Worm (Caenorhabditis elegans) whole organism, young adult: ENCODE measurements around the gene T12D8.9.

ENCODE experiments used
- B0035.1 ChIP-seq: sonication (generic microtip); optimal IDR thresholded peaks from 2 replicates; lab custom pipeline; 2016; ENCODE audit warnings: missing genetic modification characterization, mild to moderate bottlenecking, missing compliant biosample characterization, missing genotype, missing genetic modification reagents
- B0261.1 ChIP-seq: sonication (generic microtip); optimal IDR thresholded peaks from 2 replicates; lab custom pipeline; 2016; ENCODE audit warnings: mild to moderate bottlenecking, missing genetic modification characterization, moderate library complexity, missing compliant biosample characterization
- C06A6.2 ChIP-seq: fragments of 200-800 bp; sonication (Bioruptor generic); conservative IDR thresholded peaks from 2 replicates; pipeline ENCODE4 v1.3.6; 2022; ENCODE audit warnings: missing genetic modification characterization, missing compliant biosample characterization
- C17E4.6 ChIP-seq: fragments of 200-800 bp; sonication (Bioruptor generic); IDR thresholded peaks from 2 replicates; pipeline ENCODE4 v1.3.6; 2022; ENCODE audit warnings: missing genetic modification reagents, missing genetic modification characterization, missing compliant biosample characterization
- F37B4.10 ChIP-seq: fragments of 200-800 bp; sonication (Bioruptor generic); IDR thresholded peaks from 2 replicates; pipeline ENCODE4 v1.3.6; 2022; ENCODE audit warnings: missing genetic modification characterization, missing compliant biosample characterization
- F52B5.7 ChIP-seq: sonication (generic microtip); optimal IDR thresholded peaks from 2 replicates; lab custom pipeline; 2016; ENCODE audit warnings: mild to moderate bottlenecking, missing genetic modification characterization, missing compliant biosample characterization
- F55B11.4 ChIP-seq: sonication (generic microtip); optimal IDR thresholded peaks from 2 replicates; lab custom pipeline; 2016; ENCODE audit warnings: missing compliant biosample characterization, missing genetic modification characterization, borderline replicate concordance; ENCODE audit not compliant: insufficient read depth
- Y53F4B.3 ChIP-seq: fragments of 200-800 bp; sonication (Bioruptor generic); IDR thresholded peaks from 2 replicates; pipeline ENCODE4 v1.3.6; 2022; ENCODE audit warnings: missing genetic modification reagents, missing genetic modification characterization, missing compliant biosample characterization
- Y53G8AR.9 ChIP-seq: fragments of 200-800 bp; sonication (Bioruptor generic); conservative IDR thresholded peaks from 2 replicates; pipeline ENCODE4 v1.3.6; 2022; ENCODE audit warnings: missing genetic modification reagents, missing genetic modification characterization, missing compliant biosample characterization
- Y56A3A.18 ChIP-seq: fragments of 200-800 bp; sonication (Bioruptor generic); IDR thresholded peaks from 2 replicates; pipeline ENCODE4 v1.3.6; 2022; ENCODE audit warnings: missing genetic modification reagents, missing genetic modification characterization, missing compliant biosample characterization
- Y67H2A.10 ChIP-seq: fragments of 200-800 bp; sonication (Bioruptor generic); conservative IDR thresholded peaks from 2 replicates; pipeline ENCODE4 v1.3.6; 2022; ENCODE audit warnings: missing genetic modification reagents, missing genetic modification characterization, missing compliant biosample characterization
- Y95B8A.8 ChIP-seq: fragments of 200-800 bp; sonication (Bioruptor generic); IDR thresholded peaks from 2 replicates; pipeline ENCODE4 v1.3.6; 2022; ENCODE audit warnings: missing genetic modification reagents, missing genetic modification characterization, missing compliant biosample characterization
- atf-7 ChIP-seq: sonication (generic microtip); optimal IDR thresholded peaks from 2 replicates; lab custom pipeline; 2017; ENCODE audit warnings: mild to moderate bottlenecking, missing genetic modification characterization, missing compliant biosample characterization
- attf-5 ChIP-seq: fragments of 200-800 bp; sonication (Bioruptor generic); optimal IDR thresholded peaks from 2 replicates; lab custom pipeline; 2018; ENCODE audit warnings: mild to moderate bottlenecking, missing genetic modification characterization, missing compliant biosample characterization
- bed-1 ChIP-seq: fragments of 200-800 bp; sonication (Bioruptor generic); IDR thresholded peaks from 2 replicates; pipeline ENCODE4 v1.3.6; 2022; ENCODE audit warnings: missing genetic modification reagents, missing genetic modification characterization, missing compliant biosample characterization
- ccch-3 ChIP-seq: fragments of 200-800 bp; sonication (Bioruptor generic); optimal IDR thresholded peaks from 2 replicates; lab custom pipeline; 2018; ENCODE audit warnings: mild to moderate bottlenecking, missing genetic modification characterization, missing compliant biosample characterization
- dox-1 ChIP-seq: fragments of 200-800 bp; sonication (Bioruptor generic); IDR thresholded peaks from 2 replicates; pipeline ENCODE4 v1.3.6; 2022; ENCODE audit warnings: missing genetic modification reagents, missing genetic modification characterization, missing compliant biosample characterization
- dpff-1 ChIP-seq: sonication (generic microtip); optimal IDR thresholded peaks from 2 replicates; lab custom pipeline; 2017; ENCODE audit warnings: mild to moderate bottlenecking, missing genetic modification characterization, missing compliant biosample characterization
- efl-1 ChIP-seq: fragments of 150-350 bp; optimal IDR thresholded peaks from 2 replicates; lab custom pipeline; 2014; ENCODE audit warnings: missing biosample characterization, missing genetic modification reagents, missing genetic modification characterization
- egl-18 ChIP-seq: fragments of 200-800 bp; sonication (Bioruptor generic); IDR thresholded peaks from 2 replicates; pipeline ENCODE4 v1.3.6; 2022; ENCODE audit warnings: missing genetic modification reagents, missing genetic modification characterization, missing compliant biosample characterization
- egl-44 ChIP-seq: fragments of 200-800 bp; sonication (Bioruptor generic); IDR thresholded peaks from 2 replicates; pipeline ENCODE4 v1.3.6; 2022; ENCODE audit warnings: missing genetic modification reagents, missing genetic modification characterization, missing compliant biosample characterization
- egrh-3 ChIP-seq: fragments of 200-800 bp; sonication (Bioruptor generic); IDR thresholded peaks from 2 replicates; pipeline ENCODE4 v1.3.6; 2022; ENCODE audit warnings: missing genetic modification reagents, missing genetic modification characterization, missing compliant biosample characterization
- ekl-4 ChIP-seq: fragments of 200-800 bp; sonication (Bioruptor generic); IDR thresholded peaks from 2 replicates; pipeline ENCODE4 v1.3.6; 2022; ENCODE audit warnings: missing genetic modification reagents, missing genetic modification characterization, missing compliant biosample characterization
- fkh-3 ChIP-seq: sonication (generic microtip); optimal IDR thresholded peaks from 2 replicates; lab custom pipeline; 2016; ENCODE audit warnings: mild to moderate bottlenecking, missing genetic modification characterization, missing compliant biosample characterization
- hlh-12 ChIP-seq: sonication (generic microtip); optimal IDR thresholded peaks from 2 replicates; lab custom pipeline; 2016; ENCODE audit warnings: missing genetic modification characterization, missing compliant biosample characterization
- hlh-26 ChIP-seq: fragments of 200-800 bp; sonication (Bioruptor generic); conservative IDR thresholded peaks from 2 replicates; pipeline ENCODE4 v1.3.6; 2022; ENCODE audit warnings: missing genetic modification reagents, missing genetic modification characterization, missing compliant biosample characterization
- lag-1 ChIP-seq: fragments of 200-800 bp; sonication (Bioruptor generic); IDR thresholded peaks from 2 replicates; pipeline ENCODE4 v1.3.6; 2022; ENCODE audit warnings: missing genetic modification reagents, missing genetic modification characterization, missing compliant biosample characterization
- lin-54 ChIP-seq: fragments of 200-800 bp; sonication (Bioruptor generic); optimal IDR thresholded peaks from 2 replicates; lab custom pipeline; 2018; ENCODE audit warnings: mild to moderate bottlenecking, missing genetic modification characterization, missing compliant biosample characterization
- lsy-27 ChIP-seq: sonication (generic microtip); optimal IDR thresholded peaks from 2 replicates; lab custom pipeline; 2017; ENCODE audit warnings: missing genetic modification characterization, mild to moderate bottlenecking, missing compliant biosample characterization, antibody characterized with exemption, missing genotype, borderline replicate concordance; ENCODE audit not compliant: insufficient read depth
- mcd-1 ChIP-seq: fragments of 200-800 bp; sonication (Bioruptor generic); IDR thresholded peaks from 2 replicates; pipeline ENCODE4 v1.3.6; 2022; ENCODE audit warnings: missing genetic modification reagents, missing genetic modification characterization, missing compliant biosample characterization
- nhr-179 ChIP-seq: sonication (generic microtip); optimal IDR thresholded peaks from 2 replicates; lab custom pipeline; 2016; ENCODE audit warnings: mild to moderate bottlenecking, missing genetic modification characterization, missing compliant biosample characterization
- nhr-90 ChIP-seq: sonication (generic microtip); optimal IDR thresholded peaks from 2 replicates; lab custom pipeline; 2016; ENCODE audit warnings: missing genotype, mild to moderate bottlenecking, missing genetic modification characterization, missing compliant biosample characterization
- rcor-1 ChIP-seq: fragments of 200-800 bp; sonication (Bioruptor generic); IDR thresholded peaks from 2 replicates; pipeline ENCODE4 v1.3.6; 2022; ENCODE audit warnings: missing genetic modification reagents, missing genetic modification characterization, missing compliant biosample characterization
- rec-8 ChIP-seq, 2 experiments: sonication (generic microtip); optimal IDR thresholded peaks; 2 replicates each; lab custom pipeline; 2016; ENCODE audit warnings: mild to moderate bottlenecking in 2 of 2, missing genetic modification characterization in 2 of 2, missing genetic modification reagents in 2 of 2, missing genotype in 2 of 2, missing biosample characterization in 1 of 2, missing compliant biosample characterization in 1 of 2, moderate library complexity in 1 of 2
- snpc-4 ChIP-seq, 5 experiments: fragments of 150-350 bp in 1 of 5; sonication (generic microtip) in 4 of 5; optimal IDR thresholded peaks; 2 replicates each; lab custom pipeline; 2014 to 2018; ENCODE audit warnings: missing genetic modification characterization in 5 of 5, missing biosample characterization in 3 of 5, antibody characterized with exemption in 2 of 5, mild to moderate bottlenecking in 2 of 5, missing compliant biosample characterization in 2 of 5, missing genotype in 2 of 5, moderate library complexity in 2 of 5, missing genetic modification reagents in 1 of 5
- somi-1 ChIP-seq: fragments of 200-800 bp; sonication (Bioruptor generic); optimal IDR thresholded peaks from 2 replicates; lab custom pipeline; 2018; ENCODE audit warnings: mild to moderate bottlenecking, missing genetic modification characterization, missing compliant biosample characterization
- tlf-1 ChIP-seq: fragments of 200-800 bp; sonication (Bioruptor generic); optimal IDR thresholded peaks from 2 replicates; lab custom pipeline; 2018; ENCODE audit warnings: mild to moderate bottlenecking, missing genetic modification characterization, missing compliant biosample characterization
- zfh-2 ChIP-seq: fragments of 200-800 bp; sonication (Bioruptor generic); conservative IDR thresholded peaks from 2 replicates; pipeline ENCODE4 v1.3.6; 2022; ENCODE audit warnings: missing genetic modification reagents, missing genetic modification characterization, missing compliant biosample characterization
- ztf-18 ChIP-seq: sonication (generic microtip); optimal IDR thresholded peaks from 2 replicates; lab custom pipeline; 2016; ENCODE audit warnings: missing genotype, mild to moderate bottlenecking, missing genetic modification characterization, missing compliant biosample characterization
- ztf-28 ChIP-seq: fragments of 200-800 bp; sonication (Bioruptor generic); IDR thresholded peaks from 2 replicates; pipeline ENCODE4 v1.3.6; 2022; ENCODE audit warnings: missing genetic modification reagents, missing genetic modification characterization, missing compliant biosample characterization
- ztf-3 ChIP-seq: fragments of 200-800 bp; sonication (Bioruptor generic); optimal IDR thresholded peaks from 2 replicates; lab custom pipeline; 2018; ENCODE audit warnings: mild to moderate bottlenecking, missing genetic modification characterization, missing compliant biosample characterization

The T12D8.9 gene

ce11 chrIII:13641588-13641987 lies 24.7 kb downstream of the T12D8.9 start, which contains the start of gene acbp-5:
acbp-5 (minus strand) TSS chrIII:13641688.
- TF ChIP-seq ztf-28, result no peak
- TF ChIP-seq, all 124 proteins: peak for 0

DNA sequence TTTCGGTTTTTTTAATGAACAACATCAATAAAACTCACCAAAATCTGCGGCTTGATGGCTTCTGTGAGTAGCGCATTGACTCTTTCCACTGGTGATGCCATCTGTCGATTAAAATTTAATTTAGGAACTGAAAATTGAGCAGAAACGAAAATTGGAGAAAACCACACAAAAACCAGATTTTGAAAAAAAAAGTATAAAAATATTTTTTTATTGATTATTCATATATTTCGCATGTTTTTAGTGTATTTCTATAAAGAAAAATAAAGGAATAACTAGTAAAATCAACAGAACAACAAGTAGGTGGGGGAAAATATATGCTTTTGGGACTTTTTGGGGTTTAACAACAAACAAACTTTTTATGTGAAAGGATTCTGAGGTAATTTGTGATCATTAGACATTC lies 25.3 kb downstream of the T12D8.9 start, which contains the start of gene T12D8.10:
Gene T12D8.10 (minus strand): TSS at position 101 of the 400 bp plus-strand sequence.
- TF ChIP-seq lag-1 (GFP tag; lab: Robert Waterston, UW) (no peak), F55B11.4 (tag; lab: Kevin White, UChicago) (no peak), egl-18 (GFP tag; lab: Robert Waterston, UW) (no peak), nhr-179 (tag; lab: Kevin White, UChicago) (no peak), C17E4.6 (no peak), B0035.1 (tag; lab: Kevin White, UChicago) (no peak), ccch-3 (no peak), dox-1 (no peak), Y95B8A.8 (GFP tag; lab: Robert Waterston, UW) (no peak), fkh-3 (tag; lab: Kevin White, UChicago) (no peak), tlf-1 (no peak), C06A6.2 (no peak)

- no peak for TF ChIP-seq F52B5.7 (tag; lab: Kevin White, UChicago)
- TF ChIP-seq B0261.1 (tag; lab: Kevin White, UChicago), result no peak
- no peak for TF ChIP-seq efl-1 (GFP tag; lab: Kevin White, UChicago)
- TF ChIP-seq egrh-3 (GFP tag; lab: Robert Waterston, UW), result peak; percentile 78; the same call in 1 of the 2 replicates
- no peak for TF ChIP-seq rcor-1 (GFP tag; lab: Robert Waterston, UW)
- TF ChIP-seq mcd-1 (GFP tag; lab: Robert Waterston, UW), result 0 out of 2 replicates have a peak, but pooled peaks have one; percentile 9
- no peak for TF ChIP-seq ekl-4 (GFP tag; lab: Robert Waterston, UW)
- TF ChIP-seq atf-7, result no peak
- TF ChIP-seq Y53G8AR.9, result 0 out of 2 replicates have a peak, but pooled peaks have one; percentile 11
- TF ChIP-seq ztf-28, result no peak
- TF ChIP-seq ccch-3, result no peak
- TF ChIP-seq Y53F4B.3 (GFP tag; lab: Robert Waterston, UW), result no peak
- no peak for TF ChIP-seq hlh-26 (GFP tag; lab: Robert Waterston, UW)
- TF ChIP-seq ztf-18 (tag; lab: Kevin White, UChicago), result no peak
- TF ChIP-seq zfh-2 (GFP tag; lab: Robert Waterston, UW), result peak; percentile 91
Observed at ce11 chrIII:13642776-13643175, 25.9 kb downstream of the T12D8.9 start.

- TF ChIP-seq nhr-90 (tag; lab: Kevin White, UChicago), result peak; percentile 87
- peak; percentile 90 for TF ChIP-seq Y67H2A.10 (GFP tag; lab: Robert Waterston, UW)
- peak; percentile 71 for TF ChIP-seq egrh-3 (GFP tag; lab: Robert Waterston, UW)
- TF ChIP-seq hlh-12 (tag; lab: Kevin White, UChicago), result no peak
- TF ChIP-seq F55B11.4 (tag; lab: Kevin White, UChicago), result no peak
- TF ChIP-seq dpff-1 (tag; lab: Kevin White, UChicago), result peak; percentile 90
- peak; percentile 100 for TF ChIP-seq tlf-1
- peak; percentile 70; the same call in 1 of the 2 replicates for TF ChIP-seq bed-1 (GFP tag; lab: Robert Waterston, UW)
- TF ChIP-seq lsy-27, result peak; percentile 82
- peak; percentile 95 for TF ChIP-seq Y56A3A.18 (GFP tag; lab: Robert Waterston, UW)
- TF ChIP-seq snpc-4 (GFP tag; optimal IDR thresholded peaks at IDR 0.05; lab: Kevin White, UChicago), result peak; percentile 63
- TF ChIP-seq snpc-4 (tag; optimal IDR thresholded peaks at IDR 0.05; lab: Kevin White, UChicago), result peak; percentile 83 to 94 (median 86)
- peak; percentile 100 for TF ChIP-seq attf-5 (GFP tag; lab: Kevin White, UChicago)
- peak; percentile 97 for TF ChIP-seq egl-44 (GFP tag; lab: Robert Waterston, UW)
- TF ChIP-seq efl-1 (GFP tag; lab: Kevin White, UChicago), result peak; percentile 86
- peak; percentile 92 for TF ChIP-seq ztf-3
- TF ChIP-seq rec-8 (tag; optimal IDR thresholded peaks at IDR 0.05; lab: Kevin White, UChicago), result peak; percentile 41 to 75
- peak; percentile 99 for TF ChIP-seq lin-54 (GFP tag; lab: Kevin White, UChicago)
- TF ChIP-seq lag-1 (GFP tag; lab: Robert Waterston, UW), result 0 out of 2 replicates have a peak, but pooled peaks have one; percentile 76
- TF ChIP-seq C17E4.6, result peak; percentile 98
- peak; percentile 99 for TF ChIP-seq rcor-1 (GFP tag; lab: Robert Waterston, UW)
- TF ChIP-seq somi-1, result peak; percentile 98
- TF ChIP-seq nhr-179 (tag; lab: Kevin White, UChicago), result peak; percentile 65
- TF ChIP-seq F37B4.10 (GFP tag; lab: Robert Waterston, UW), result peak; percentile 96; the same call in 1 of the 2 replicates
Observed at ce11 chrIII:13643534-13643933, 26.6 kb downstream of the T12D8.9 start, which contains the start of the genes drr-2 and set-16. drr-2 (minus strand) TSS chrIII:13643570. set-16 (plus strand) TSS chrIII:13643916.
